Worm (Caenorhabditis elegans): ENCODE measurements around the gene fbxb-87.

DNA sequence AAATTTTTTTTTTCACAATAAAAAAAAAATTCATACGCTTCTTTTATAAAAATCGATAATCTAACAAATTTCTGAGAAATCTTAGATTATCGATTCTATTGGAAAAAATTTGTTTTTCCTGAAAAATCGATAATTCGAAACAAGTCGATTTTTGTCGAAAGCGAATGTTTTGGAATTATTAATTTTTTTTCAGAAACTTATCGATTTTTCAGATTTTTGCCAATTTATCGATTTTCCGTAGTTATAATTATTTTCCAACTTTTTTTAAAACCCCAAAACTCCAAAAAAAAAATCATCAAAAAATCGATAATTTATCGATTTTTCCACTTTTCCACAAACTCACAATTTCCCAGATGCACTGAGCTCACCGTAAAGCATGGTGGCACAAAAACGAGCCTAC, 32.9 kb upstream of the fbxb-87 start:
- TF ChIP-seq egl-18 (GFP tag; IDR thresholded peaks at IDR 0.05), result no peak
- TF ChIP-seq zfh-2 (GFP tag; conservative IDR thresholded peaks at IDR 0.05), result no peak
- TF ChIP-seq ceh-58 (GFP tag; IDR thresholded peaks at IDR 0.05), result no peak

Data from whole organism, young adult.